Fruit fly (Drosophila melanogaster) whole organism, embryonic: Measurements from ENCODE around the gene SREBP.

Experiments used
- CG16779 ChIP-seq: fragments of 200-800 bp; sonication (Bioruptor generic); IDR thresholded peaks from 2 replicates; pipeline ENCODE4 v1.3.6; 2022; ENCODE audit warnings: missing biosample characterization, missing genetic modification characterization
- CG17361 ChIP-seq: fragments of 200-800 bp; sonication (Bioruptor generic); IDR thresholded peaks from 3 replicates; pipeline ENCODE4 v1.3.6; 2022; ENCODE audit warnings: missing biosample characterization, missing genetic modification characterization
- CG2202 ChIP-seq: fragments of 200-800 bp; sonication (Bioruptor generic); optimal IDR thresholded peaks from 2 replicates; lab custom pipeline; 2018; ENCODE audit warnings: missing biosample characterization, mild to moderate bottlenecking, missing genetic modification characterization
- dati ChIP-seq: fragments of 200-800 bp; sonication (Bioruptor generic); IDR thresholded peaks from 2 replicates; pipeline ENCODE4 v1.3.6; 2022; ENCODE audit warnings: missing biosample characterization, missing genetic modification characterization

DNA sequence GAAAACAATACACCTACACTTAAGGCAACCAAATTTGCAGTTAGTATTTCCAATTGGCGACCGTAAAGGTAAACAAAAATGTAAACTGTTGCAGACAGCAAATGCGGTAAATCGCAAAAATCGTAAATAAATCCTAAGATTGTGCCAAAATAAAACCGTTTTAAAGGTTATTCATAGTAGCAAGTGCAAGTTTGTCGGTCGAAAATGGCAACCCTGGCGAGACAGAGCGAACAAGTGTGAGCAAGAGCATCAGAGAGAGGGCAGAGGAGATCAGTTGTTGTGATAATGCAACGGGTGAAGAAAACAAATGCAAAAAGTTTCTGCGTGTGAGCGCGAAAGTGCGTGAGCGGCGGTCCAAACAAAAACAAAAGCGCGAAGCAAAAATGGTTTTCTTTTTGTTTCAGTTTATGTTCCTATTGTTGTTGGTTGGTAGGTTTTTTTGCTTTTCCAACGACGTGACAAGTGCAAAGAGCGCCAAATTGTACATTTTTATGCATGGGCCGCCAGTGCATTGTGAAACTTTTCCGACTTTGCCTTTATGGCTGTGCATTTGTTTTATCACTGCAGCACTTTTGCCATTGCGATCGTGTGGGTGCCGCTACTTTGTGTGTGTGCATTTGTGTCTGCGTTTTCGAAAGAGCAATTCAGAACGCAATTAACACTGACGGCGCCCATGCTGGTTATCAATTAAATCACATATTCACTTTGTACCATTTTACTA lies 858 bp upstream of the SREBP start:
- no peak for TF ChIP-seq CG17361 (GFP tag; lab: Robert Waterston, UW)
- no peak for TF ChIP-seq CG16779 (GFP tag; lab: Robert Waterston, UW)
- no peak for TF ChIP-seq dati (GFP tag; lab: Robert Waterston, UW)
- TF ChIP-seq CG2202: no peak
